Worm (Caenorhabditis elegans) whole organism, dauer: Measurements from ENCODE around the gene str-86.

Experiments
- unc-62 ChIP-seq: sonication (generic microtip); optimal IDR thresholded peaks from 2 replicates; lab custom pipeline; 2017; ENCODE audit warnings: missing biosample characterization, missing genetic modification reagents, missing genetic modification characterization

str-86 gene

ce11 chrV:8943963-8944362 lies 39.5 kb downstream of the str-86 start, which contains the start of gene T19A5.3:
T19A5.3 (minus strand) TSS chrV:8944063.
- TF ChIP-seq unc-62 (GFP tag; lab: Kevin White, UChicago), result no peak

- TF ChIP-seq unc-62 (GFP tag; lab: Kevin White, UChicago), result no peak
Measured at ce11 chrV:8942437-8942978, 41.0 kb downstream of the str-86 start.

- TF ChIP-seq unc-62 (GFP tag; lab: Kevin White, UChicago), result no peak
Measured at ce11 chrV:8940419-8940818, 43.1 kb downstream of the str-86 start.

ce11 chrV:8939424-8940065 lies 44.0 kb downstream of the str-86 start:
- no peak for TF ChIP-seq unc-62 (GFP tag; lab: Kevin White, UChicago)

DNA sequence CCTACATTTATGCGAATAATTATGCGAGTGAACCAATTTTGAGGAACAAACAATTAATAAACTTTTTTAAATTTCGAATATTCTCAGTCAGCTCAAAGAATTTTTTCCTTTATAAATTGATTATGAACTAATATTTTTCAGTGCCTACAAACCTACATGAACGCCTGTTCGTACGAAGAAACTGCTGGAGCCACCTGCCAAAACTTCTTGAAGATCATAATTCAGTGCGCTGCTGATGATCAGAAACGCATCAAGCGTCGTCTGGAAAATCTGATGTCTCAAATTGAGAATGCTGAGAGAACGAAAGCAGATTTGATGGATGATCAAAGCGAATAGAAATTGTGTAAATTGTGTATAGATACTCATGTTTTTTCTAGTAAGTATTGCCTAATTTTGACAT lies 44.6 kb downstream of the str-86 start:
- no peak for TF ChIP-seq unc-62 (GFP tag; lab: Kevin White, UChicago)

DNA sequence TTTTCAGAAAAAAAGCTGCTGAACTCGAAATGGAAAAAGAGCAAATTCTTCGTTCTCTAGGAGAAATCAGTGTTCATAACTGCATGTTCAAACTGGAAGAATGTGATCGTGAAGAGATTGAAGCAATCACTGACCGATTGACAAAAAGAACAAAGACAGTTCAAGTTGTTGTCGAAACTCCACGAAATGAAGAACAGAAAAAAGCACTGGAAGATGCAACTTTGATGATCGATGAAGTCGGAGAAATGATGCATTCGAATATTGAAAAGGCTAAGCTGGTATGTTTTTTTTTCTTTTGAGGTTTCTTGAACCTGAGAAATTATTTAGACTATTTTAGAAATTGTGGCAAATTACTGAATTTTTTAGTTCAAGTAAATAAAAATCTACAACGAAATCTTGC lies 45.1 kb downstream of the str-86 start:
- no peak for TF ChIP-seq unc-62 (GFP tag; lab: Kevin White, UChicago)

DNA sequence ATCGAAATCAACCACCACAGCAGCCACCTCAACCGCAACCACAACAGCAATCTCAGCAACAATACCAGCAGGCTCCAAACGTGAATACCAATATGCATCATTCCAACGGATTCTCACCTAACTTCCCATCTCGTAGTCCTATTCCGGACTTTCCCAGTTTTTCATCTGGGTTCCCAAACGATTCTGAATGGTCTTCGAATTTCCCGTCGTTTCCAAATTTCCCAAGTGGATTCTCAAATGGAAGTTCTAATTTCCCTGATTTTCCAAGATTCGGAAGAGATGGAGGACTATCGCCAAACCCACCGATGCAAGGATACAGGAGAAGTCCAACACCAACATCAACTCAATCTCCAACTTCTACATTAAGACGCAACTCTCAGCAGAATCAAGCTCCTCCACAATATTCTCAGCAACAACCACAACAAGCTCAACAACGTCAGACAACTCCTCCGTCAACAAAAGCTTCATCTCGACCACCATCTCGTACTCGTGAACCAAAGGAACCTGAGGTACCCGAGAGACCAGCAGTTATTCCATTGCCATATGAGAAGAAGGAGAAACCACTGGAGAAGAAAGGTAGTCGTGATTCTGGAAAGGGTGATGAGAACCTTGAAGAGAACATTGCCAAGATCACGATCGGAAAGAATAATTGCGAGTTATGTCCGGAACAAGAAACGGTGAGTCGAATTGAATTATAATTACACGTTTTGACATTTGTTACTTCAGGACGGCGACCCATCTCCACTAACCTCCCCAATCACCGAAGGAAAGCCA lies 45.8 kb downstream of the str-86 start:
- no peak for TF ChIP-seq unc-62 (GFP tag; lab: Kevin White, UChicago)

ce11 chrV:8936791-8937475 lies 46.6 kb downstream of the str-86 start:
- no peak for TF ChIP-seq unc-62 (GFP tag; lab: Kevin White, UChicago)

DNA sequence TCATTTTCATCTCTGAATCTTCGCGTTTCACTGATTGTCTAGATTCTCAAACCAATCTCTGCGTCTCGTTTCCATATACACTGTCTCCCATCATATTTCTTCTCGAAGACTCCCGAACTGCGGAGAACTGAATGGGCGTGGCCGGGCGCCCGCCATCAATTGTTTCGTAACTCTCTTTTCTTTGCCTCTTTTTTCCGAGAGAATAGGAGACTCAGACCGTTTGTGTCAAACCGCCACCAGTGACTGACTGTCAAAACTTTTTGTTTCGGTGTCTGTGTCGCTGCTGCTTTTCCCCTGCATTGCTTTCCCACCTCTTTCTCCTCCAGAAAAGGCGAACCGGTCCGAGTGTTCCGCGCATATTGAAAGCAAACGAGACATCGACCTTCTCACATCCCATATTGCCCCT lies 47.3 kb downstream of the str-86 start, which contains the start of gene unc-23:
unc-23 (plus strand) TSS at position 176 of the 406 bp plus-strand sequence.
- TF ChIP-seq unc-62 (GFP tag; lab: Kevin White, UChicago), result no peak

- TF ChIP-seq unc-62 (GFP tag; lab: Kevin White, UChicago), result no peak
Measured at ce11 chrV:8935104-8935503, 48.4 kb downstream of the str-86 start.

ce11 chrV:8934264-8934663 lies 49.2 kb downstream of the str-86 start:
- TF ChIP-seq unc-62 (GFP tag; lab: Kevin White, UChicago), result no peak
